Fruit fly (Drosophila melanogaster) whole organism, embryonic: Measurements from ENCODE around the gene SpdS.

Source experiments
- Abd-B ChIP-seq: fragments of 200-800 bp; sonication (Bioruptor generic); optimal IDR thresholded peaks from 2 replicates; lab custom pipeline; 2018; ENCODE audit warnings: missing biosample characterization, mild to moderate bottlenecking, missing genetic modification characterization, moderate library complexity
- Atf6 ChIP-seq: fragments of 200-800 bp; sonication (Bioruptor generic); IDR thresholded peaks from 2 replicates; pipeline ENCODE4 v1.3.6; 2022; ENCODE audit warnings: missing biosample characterization, missing genetic modification characterization
- CG11398 ChIP-seq: fragments of 200-800 bp; sonication (Bioruptor generic); optimal IDR thresholded peaks from 2 replicates; lab custom pipeline; 2016; ENCODE audit warnings: missing biosample characterization, missing genetic modification characterization
- CG12071 ChIP-seq: fragments of 200-800 bp; sonication (Bioruptor generic); optimal IDR thresholded peaks from 3 replicates; lab custom pipeline; 2018; ENCODE audit warnings: missing biosample characterization, mild to moderate bottlenecking, missing genetic modification characterization
- CG12104 ChIP-seq: fragments of 200-800 bp; sonication (Bioruptor generic); optimal IDR thresholded peaks from 3 replicates; lab custom pipeline; 2016; ENCODE audit warnings: missing biosample characterization, missing genetic modification characterization
- CG13894 ChIP-seq: fragments of 200-800 bp; sonication (Bioruptor generic); optimal IDR thresholded peaks from 3 replicates; lab custom pipeline; 2018; ENCODE audit warnings: missing biosample characterization, mild to moderate bottlenecking, missing genetic modification characterization, moderate library complexity
- CG17359 ChIP-seq: fragments of 200-800 bp; sonication (Bioruptor generic); optimal IDR thresholded peaks from 3 replicates; lab custom pipeline; 2018; ENCODE audit warnings: missing biosample characterization, mild to moderate bottlenecking, missing genetic modification characterization, moderate library complexity
- CG1792 ChIP-seq: fragments of 200-800 bp; sonication (Bioruptor generic); optimal IDR thresholded peaks from 2 replicates; lab custom pipeline; 2016; ENCODE audit warnings: missing biosample characterization, missing genetic modification characterization
- CG2199 ChIP-seq: fragments of 200-800 bp; sonication (Bioruptor generic); IDR thresholded peaks from 3 replicates; pipeline ENCODE4 v1.3.6; 2022; ENCODE audit warnings: missing biosample characterization, missing genetic modification characterization
- CG3065 ChIP-seq: fragments of 200-800 bp; sonication (Bioruptor generic); optimal IDR thresholded peaks from 2 replicates; lab custom pipeline; 2016; ENCODE audit warnings: missing biosample characterization, missing genetic modification characterization
- CG32772 ChIP-seq: fragments of 200-800 bp; sonication (Bioruptor generic); IDR thresholded peaks from 2 replicates; pipeline ENCODE4 v1.3.6; 2022; ENCODE audit warnings: missing biosample characterization, missing genetic modification characterization
- CG4820 ChIP-seq: fragments of 200-800 bp; sonication (Bioruptor generic); optimal IDR thresholded peaks from 3 replicates; lab custom pipeline; 2016; ENCODE audit warnings: missing biosample characterization, missing genetic modification characterization
- CG6854 ChIP-seq: fragments of 200-800 bp; sonication (Bioruptor generic); optimal IDR thresholded peaks from 3 replicates; lab custom pipeline; 2017; ENCODE audit warnings: missing biosample characterization, mild to moderate bottlenecking, missing genetic modification characterization
- CG8478 ChIP-seq: fragments of >200 bp; optimal IDR thresholded peaks from 2 replicates; lab custom pipeline; 2018
- CG9727 ChIP-seq: fragments of 200-800 bp; sonication (Bioruptor generic); optimal IDR thresholded peaks from 3 replicates; lab custom pipeline; 2017; ENCODE audit warnings: missing biosample characterization, mild to moderate bottlenecking, missing genetic modification characterization
- CG9817 ChIP-seq: fragments of 200-800 bp; sonication (Bioruptor generic); optimal IDR thresholded peaks from 2 replicates; lab custom pipeline; 2018; ENCODE audit warnings: missing biosample characterization, mild to moderate bottlenecking, missing genetic modification characterization, moderate library complexity
- Chrac-16 ChIP-seq: fragments of 200-800 bp; sonication (Bioruptor generic); optimal IDR thresholded peaks from 3 replicates; lab custom pipeline; 2016; ENCODE audit warnings: missing biosample characterization, missing genetic modification characterization
- CrebB ChIP-seq: fragments of 200-800 bp; sonication (Bioruptor generic); optimal IDR thresholded peaks from 3 replicates; lab custom pipeline; 2018; ENCODE audit warnings: missing biosample characterization, mild to moderate bottlenecking, missing genetic modification characterization
- D ChIP-seq, 2 experiments: fragments of 200-800 bp in 1 of 2; fragments of >200 bp in 1 of 2; sonication (Bioruptor generic) in 1 of 2; optimal IDR thresholded peaks; 2 replicates in 1 of 2; 3 replicates in 1 of 2; lab custom pipeline; 2017; ENCODE audit warnings: mild to moderate bottlenecking in 1 of 2, missing biosample characterization in 1 of 2, missing genetic modification characterization in 1 of 2, missing genetic modification reagents in 1 of 2
- Dip2 ChIP-seq: fragments of 200-800 bp; sonication (Bioruptor generic); IDR thresholded peaks from 2 replicates; pipeline ENCODE4 v1.3.6; 2022; ENCODE audit warnings: missing biosample characterization, missing genetic modification characterization
- Eip74EF ChIP-seq, 2 experiments: fragments of 200-800 bp in 1 of 2; fragments of >200 bp in 1 of 2; sonication (Bioruptor generic) in 1 of 2; optimal IDR thresholded peaks; 2 replicates each; lab custom pipeline; 2017 to 2019; ENCODE audit warnings: missing biosample characterization in 2 of 2, missing genetic modification characterization in 2 of 2, mild to moderate bottlenecking in 1 of 2, moderate library complexity in 1 of 2
- Ets65A ChIP-seq: fragments of 200-800 bp; sonication (Bioruptor generic); peaks from one replicate; lab custom pipeline; 2016; ENCODE audit warnings: missing biosample characterization, missing genetic modification characterization
- Fer1 ChIP-seq: fragments of 200-800 bp; sonication (Bioruptor generic); optimal IDR thresholded peaks from 2 replicates; lab custom pipeline; 2017; ENCODE audit warnings: missing biosample characterization, mild to moderate bottlenecking, missing genetic modification characterization
- Hand ChIP-seq: fragments of 200-800 bp; sonication (Bioruptor generic); optimal IDR thresholded peaks from 2 replicates; lab custom pipeline; 2017; ENCODE audit warnings: mild to moderate bottlenecking, missing biosample characterization, missing genetic modification reagents, missing genetic modification characterization
- NK7.1 ChIP-seq: fragments of 200-800 bp; sonication (Bioruptor generic); optimal IDR thresholded peaks from 3 replicates; lab custom pipeline; 2016; ENCODE audit warnings: missing biosample characterization, missing genetic modification characterization
- Neu2 ChIP-seq: fragments of 200-800 bp; sonication (Bioruptor generic); optimal IDR thresholded peaks from 3 replicates; lab custom pipeline; 2016; ENCODE audit warnings: missing biosample characterization, missing genetic modification characterization, borderline replicate concordance
- Nf-YC ChIP-seq: fragments of 200-800 bp; optimal IDR thresholded peaks from 3 replicates; lab custom pipeline; 2019; ENCODE audit warnings: missing biosample characterization, mild to moderate bottlenecking, missing genetic modification characterization, moderate library complexity
- Trl ChIP-seq, 3 experiments: fragments of >200 bp in 2 of 3; fragments of 200-800 bp in 1 of 3; sonication (Bioruptor generic) in 1 of 3; optimal IDR thresholded peaks; 2 replicates in 1 of 3; 3 replicates in 2 of 3; lab custom pipeline; 2016 to 2017; ENCODE audit warnings: missing biosample characterization in 1 of 3, missing genetic modification characterization in 1 of 3
- Xbp1 ChIP-seq: fragments of 200-800 bp; sonication (Bioruptor generic); optimal IDR thresholded peaks from 3 replicates; lab custom pipeline; 2016; ENCODE audit warnings: missing biosample characterization, mild to moderate bottlenecking, missing genetic modification characterization
- amos ChIP-seq: fragments of 200-800 bp; sonication (Bioruptor generic); IDR thresholded peaks from 2 replicates; pipeline ENCODE4 v1.3.6; 2022; ENCODE audit warnings: missing biosample characterization, missing genetic modification characterization; ENCODE audit not compliant: partially characterized antibody
- ash1 ChIP-seq: fragments of 200-800 bp; sonication (Bioruptor generic); optimal IDR thresholded peaks from 2 replicates; lab custom pipeline; 2018; ENCODE audit warnings: missing biosample characterization, mild to moderate bottlenecking, missing genetic modification characterization
- bowl ChIP-seq: fragments of 200-800 bp; sonication (Bioruptor generic); IDR thresholded peaks from 2 replicates; pipeline ENCODE4 v1.3.6; 2022; ENCODE audit warnings: missing biosample characterization, missing genetic modification characterization
- cg ChIP-seq: fragments of 200-800 bp; sonication (Bioruptor generic); optimal IDR thresholded peaks from 3 replicates; lab custom pipeline; 2019; ENCODE audit warnings: missing biosample characterization, mild to moderate bottlenecking, missing genetic modification characterization, moderate library complexity
- chm ChIP-seq: fragments of 200-800 bp; sonication (Bioruptor generic); IDR thresholded peaks from 2 replicates; pipeline ENCODE4 v1.3.6; 2022; ENCODE audit warnings: missing biosample characterization, missing genetic modification characterization
- corto ChIP-seq: fragments of 200-800 bp; sonication (Bioruptor generic); optimal IDR thresholded peaks from 2 replicates; lab custom pipeline; 2016; ENCODE audit warnings: missing biosample characterization, mild to moderate bottlenecking, missing genetic modification characterization, moderate library complexity
- dmrt11E ChIP-seq: fragments of 200-800 bp; sonication (Bioruptor generic); optimal IDR thresholded peaks from 3 replicates; lab custom pipeline; 2018; ENCODE audit warnings: missing biosample characterization, mild to moderate bottlenecking, missing genetic modification characterization, moderate library complexity
- ftz-f1 ChIP-seq: fragments of 200-800 bp; sonication (Bioruptor generic); optimal IDR thresholded peaks from 2 replicates; lab custom pipeline; 2016; ENCODE audit warnings: missing biosample characterization, missing genetic modification characterization
- hkb ChIP-seq, 2 experiments: fragments of 200-800 bp in 1 of 2; fragments of >200 bp in 1 of 2; sonication (Bioruptor generic) in 1 of 2; IDR thresholded peaks in 1 of 2; optimal IDR thresholded peaks in 1 of 2; 2 replicates each; pipeline versions ENCODE4 v1.3.6 to Lab custom; 2017 to 2022; ENCODE audit warnings: missing biosample characterization in 1 of 2, missing genetic modification characterization in 1 of 2
- ken ChIP-seq: fragments of 200-800 bp; sonication (Bioruptor generic); IDR thresholded peaks from 3 replicates; pipeline ENCODE4 v1.3.6; 2022; ENCODE audit warnings: missing biosample characterization, missing genetic modification characterization
- klu ChIP-seq: fragments of 200-800 bp; sonication (Bioruptor generic); IDR thresholded peaks from 2 replicates; pipeline ENCODE4 v1.3.6; 2022; ENCODE audit warnings: missing biosample characterization, missing genetic modification characterization
- nau ChIP-seq: fragments of 200-800 bp; sonication (Bioruptor generic); optimal IDR thresholded peaks from 3 replicates; lab custom pipeline; 2017; ENCODE audit warnings: missing biosample characterization, mild to moderate bottlenecking, missing genetic modification characterization, missing genetic modification reagents
- pho ChIP-seq: fragments of 200-800 bp; sonication (Bioruptor generic); optimal IDR thresholded peaks from 2 replicates; lab custom pipeline; 2016; ENCODE audit warnings: missing biosample characterization, missing genetic modification characterization
- pros ChIP-seq: fragments of 200-800 bp; sonication (Bioruptor generic); optimal IDR thresholded peaks from 3 replicates; lab custom pipeline; 2019; ENCODE audit warnings: missing biosample characterization, mild to moderate bottlenecking, missing genetic modification characterization, moderate library complexity
- scrt ChIP-seq: fragments of 200-800 bp; sonication (Bioruptor generic); optimal IDR thresholded peaks from 2 replicates; lab custom pipeline; 2018; ENCODE audit warnings: missing biosample characterization, mild to moderate bottlenecking, missing genetic modification characterization, moderate library complexity
- tx ChIP-seq: fragments of 200-800 bp; sonication (Bioruptor generic); optimal IDR thresholded peaks from 2 replicates; lab custom pipeline; 2016; ENCODE audit warnings: missing biosample characterization, missing genetic modification characterization
- vvl ChIP-seq: fragments of 200-800 bp; sonication (Bioruptor generic); IDR thresholded peaks from 2 replicates; pipeline ENCODE4 v1.3.6; 2022; ENCODE audit warnings: missing biosample characterization, missing genetic modification characterization
- wdn ChIP-seq: fragments of 200-800 bp; sonication (Bioruptor generic); IDR thresholded peaks from 2 replicates; pipeline ENCODE4 v1.3.6; 2022; ENCODE audit warnings: missing biosample characterization, missing genetic modification characterization

Gene SpdS

DNA sequence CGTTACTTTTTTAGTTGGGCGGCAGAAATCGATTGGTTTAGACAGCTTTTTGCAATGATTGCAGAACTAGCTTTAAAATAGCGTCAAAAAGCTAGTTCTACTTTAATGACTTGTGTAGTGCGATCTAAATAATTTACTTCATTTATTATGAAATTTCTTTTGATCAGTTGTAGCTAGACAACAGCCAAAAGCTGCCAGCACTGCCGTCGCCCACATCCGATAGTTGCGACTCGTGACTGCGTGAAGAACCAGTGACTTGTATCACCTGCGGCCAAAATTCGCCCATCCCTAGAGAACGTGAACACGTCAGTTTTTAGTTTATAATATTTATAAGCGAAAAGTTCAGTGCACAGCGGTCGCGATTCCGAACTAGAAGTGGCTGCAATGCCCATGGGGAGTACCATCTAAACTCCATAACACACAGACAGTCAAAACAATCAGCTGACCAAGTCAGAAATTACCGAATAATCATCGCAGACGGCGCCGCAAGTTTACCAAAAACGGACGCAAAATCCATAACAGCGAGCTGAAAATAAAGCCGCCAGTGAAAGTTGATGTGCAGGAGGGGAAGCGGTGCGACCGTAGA lies 44.7 kb upstream of the SpdS start, which contains the start of gene P58IPK (continued):
- peak; percentile 19 for TF ChIP-seq NK7.1 (GFP tag; lab: Kevin White, UChicago)
- TF ChIP-seq CG1792 (GFP tag; lab: Kevin White, UChicago) = peak; percentile 53
- TF ChIP-seq CG6854 (GFP tag; lab: Kevin White, UChicago) = no peak
- TF ChIP-seq chm (GFP tag; lab: Robert Waterston, UW) = no peak; the same call in 1 of the 2 replicates
- TF ChIP-seq bowl (GFP tag; lab: Robert Waterston, UW) = no peak
- TF ChIP-seq klu (GFP tag; lab: Robert Waterston, UW) = peak; percentile 63; the same call in 1 of the 2 replicates
- TF ChIP-seq Atf6 (GFP tag; lab: Robert Waterston, UW) = no peak; the same call in 1 of the 2 replicates
- 0 out of 2 replicates have a peak, but pooled peaks have one; percentile 13 for TF ChIP-seq CG32772
- TF ChIP-seq Neu2 = no peak
- TF ChIP-seq ken (GFP tag; lab: Robert Waterston, UW) = peak; percentile 78
- no peak for TF ChIP-seq nau (GFP tag; lab: Kevin White, UChicago)
- peak; percentile 71 for TF ChIP-seq tx (GFP tag; lab: Kevin White, UChicago)
- no peak for TF ChIP-seq Dip2 (GFP tag; lab: Robert Waterston, UW)
- no peak for TF ChIP-seq cg

DNA sequence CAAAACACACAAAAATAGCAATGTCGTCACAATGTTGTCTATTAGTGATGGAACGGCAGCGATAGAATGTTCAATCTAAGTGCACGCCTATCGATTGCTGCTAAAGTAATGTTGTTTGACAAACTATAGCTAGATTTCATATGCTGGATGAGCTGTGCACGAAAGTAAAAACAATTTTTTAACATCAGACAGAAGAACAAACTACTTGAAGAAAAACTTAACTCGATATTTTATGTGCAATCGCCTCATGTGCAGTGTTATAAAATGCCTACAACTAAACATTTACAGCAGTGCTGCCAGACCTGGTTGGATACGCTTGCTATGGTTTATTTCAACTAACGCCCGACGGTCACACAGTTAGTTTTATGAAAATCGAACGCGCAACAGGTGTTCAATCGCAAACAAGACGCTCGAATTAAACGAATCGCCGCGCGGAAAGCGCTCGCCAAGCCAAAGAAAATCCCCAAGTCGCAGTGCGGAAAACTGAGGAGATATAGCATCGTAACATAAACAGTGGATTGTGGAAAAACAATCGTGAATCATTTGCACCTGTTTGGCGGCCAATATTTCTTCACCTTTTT lies 40.4 kb upstream of the SpdS start, which contains the start of the genes bocks and CG8312:
TSS of gene bocks (minus strand) at position 51 of the 581 bp plus-strand sequence.
TSS of gene CG8312 (plus strand) at position 358 of the 581 bp plus-strand sequence.
- TF ChIP-seq Eip74EF (GFP tag; optimal IDR thresholded peaks at IDR 0.05; lab: Kevin White, UChicago) = no peak
- TF ChIP-seq Nf-YC (tag; lab: Kevin White, UChicago) = peak; percentile 61
- no peak for TF ChIP-seq CG8478
- peak; percentile 70 for TF ChIP-seq CG13894
- no peak for TF ChIP-seq vvl
- no peak for TF ChIP-seq Hand (GFP tag; lab: Kevin White, UChicago)
- TF ChIP-seq CG3065 (GFP tag; lab: Kevin White, UChicago) = no peak
- TF ChIP-seq CG17359 (tag; lab: Kevin White, UChicago) = no peak
- TF ChIP-seq ftz-f1 (GFP tag; lab: Kevin White, UChicago) = peak; percentile 35
- TF ChIP-seq CrebB (tag; lab: Kevin White, UChicago) = peak; percentile 60
- peak; percentile 39 for TF ChIP-seq CG4820
- peak; percentile 3 for TF ChIP-seq Chrac-16 (GFP tag; lab: Kevin White, UChicago)
- TF ChIP-seq Fer1 (GFP tag; lab: Kevin White, UChicago) = peak; percentile 48
- no peak for TF ChIP-seq CG2199
- TF ChIP-seq corto (GFP tag; lab: Kevin White, UChicago) = no peak
- TF ChIP-seq CG9727 (GFP tag; lab: Kevin White, UChicago) = peak; percentile 28
- peak; percentile 21 for TF ChIP-seq CG11398 (GFP tag; lab: Kevin White, UChicago)
- TF ChIP-seq ash1 (GFP tag; lab: Kevin White, UChicago) = no peak
- peak; percentile 65 for TF ChIP-seq pho (GFP tag; lab: Kevin White, UChicago)
- peak; percentile 64 for TF ChIP-seq D (optimal IDR thresholded peaks at IDR 0.05; lab: Kevin White, UChicago)
- TF ChIP-seq D (GFP tag; optimal IDR thresholded peaks at IDR 0.05; lab: Kevin White, UChicago) = no peak
- TF ChIP-seq Ets65A (GFP tag; lab: Kevin White, UChicago) = peak; percentile 56
- TF ChIP-seq scrt (GFP tag; lab: Kevin White, UChicago) = peak; percentile 94
- no peak for TF ChIP-seq pros (GFP tag; lab: Kevin White, UChicago)
- TF ChIP-seq wdn (GFP tag; lab: Robert Waterston, UW) = no peak
- peak; percentile 29 for TF ChIP-seq CG9817 (tag; lab: Kevin White, UChicago)
- TF ChIP-seq CG12104 (GFP tag; lab: Kevin White, UChicago) = no peak
- TF ChIP-seq dmrt11E = peak; percentile 16
- TF ChIP-seq amos (GFP tag; lab: Robert Waterston, UW) = no peak
- TF ChIP-seq Xbp1 (GFP tag; lab: Kevin White, UChicago) = peak; percentile 65
- TF ChIP-seq Trl (optimal IDR thresholded peaks at IDR 0.05; lab: Kevin White, UChicago) = no peak
- TF ChIP-seq Trl (GFP tag; optimal IDR thresholded peaks at IDR 0.05; lab: Kevin White, UChicago) = peak; percentile 63
- peak; percentile 53 for TF ChIP-seq hkb (optimal IDR thresholded peaks at IDR 0.05; lab: Kevin White, UChicago)
- no peak for TF ChIP-seq hkb (GFP tag; IDR thresholded peaks at IDR 0.05; lab: Robert Waterston, UW)
- TF ChIP-seq CG12071 (GFP tag; lab: Kevin White, UChicago) = peak; percentile 17
- TF ChIP-seq Abd-B = peak; percentile 34
